Fruit fly (Drosophila melanogaster): ENCODE measurements around the gene CycH.

The CycH gene

DNA sequence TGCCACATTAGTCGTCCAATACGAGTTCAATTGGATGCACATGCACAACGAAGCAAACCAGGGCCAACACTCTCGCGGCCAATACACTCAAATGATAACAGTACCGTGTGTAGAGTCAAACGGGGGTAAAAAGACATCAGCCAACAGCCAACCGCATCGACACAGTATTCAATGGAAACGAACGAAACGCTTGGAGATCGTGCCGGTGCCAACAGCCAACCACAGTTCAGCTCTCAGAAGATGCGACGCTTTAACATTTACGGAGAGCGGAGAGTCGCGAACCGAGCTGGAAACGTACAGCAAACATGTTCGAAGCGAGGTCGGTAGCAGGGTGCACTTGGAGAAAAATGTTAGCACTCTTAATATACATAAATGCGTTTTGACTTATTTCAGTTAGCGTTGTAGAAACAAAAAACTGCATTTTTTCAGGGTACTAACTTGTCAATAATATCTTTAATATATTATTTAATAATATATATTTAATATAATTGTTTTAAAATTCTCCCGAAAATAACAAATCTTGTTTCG lies 13.7 kb upstream of the CycH start (continued):
- TF ChIP-seq Scr (GFP tag; IDR thresholded peaks at IDR 0.05; ENCODE audit: partially characterized antibody) = no peak
- no peak for TF ChIP-seq fd3F (GFP tag; optimal IDR thresholded peaks at IDR 0.05)
- peak; percentile 41 for TF ChIP-seq Ets65A (GFP tag)
- TF ChIP-seq inv (GFP tag; IDR thresholded peaks at IDR 0.05; ENCODE audit: partially characterized antibody) = no peak
- no peak for TF ChIP-seq Blimp-1 (GFP tag; optimal IDR thresholded peaks at IDR 0.05)

dm6 chr3L:21808568-21808967 lies 13.2 kb upstream of the CycH start, which contains the start of gene eg:
Gene eg (plus strand): TSS chr3L:21808703.
- TF ChIP-seq esg (GFP tag; conservative IDR thresholded peaks at IDR 0.05) (0 out of 2 replicates have a peak, but pooled peaks have one; percentile 1), amos (GFP tag; IDR thresholded peaks at IDR 0.05; ENCODE audit: partially characterized antibody) (peak; percentile 26; the same call in 1 of the 2 replicates), Jarid2 (GFP tag; optimal IDR thresholded peaks at IDR 0.05) (peak; percentile 83), CG18262 (tag; optimal IDR thresholded peaks at IDR 0.05) (no peak), zf30C (GFP tag; optimal IDR thresholded peaks at IDR 0.05) (peak; percentile 47), grn (GFP tag; optimal IDR thresholded peaks at IDR 0.05) (no peak), CG10321 (GFP tag; IDR thresholded peaks at IDR 0.05) (no peak), CG12942 (GFP tag; optimal IDR thresholded peaks at IDR 0.05) (no peak), Opbp (GFP tag; IDR thresholded peaks at IDR 0.05; ENCODE audit: partially characterized antibody) (peak; percentile 62; the same call in 2 of the 3 replicates), pan (optimal IDR thresholded peaks at IDR 0.05) (no peak), pan (GFP tag; optimal IDR thresholded peaks at IDR 0.05 in 1 of 2, IDR thresholded peaks at IDR 0.05 in 1 of 2) (no peak), jing (GFP tag; optimal IDR thresholded peaks at IDR 0.05) (peak; percentile 14), CG15479 (GFP tag; optimal IDR thresholded peaks at IDR 0.05) (peak; percentile 70), E2f1 (GFP tag; IDR thresholded peaks at IDR 0.05) (0 out of 2 replicates have a peak, but pooled peaks have one; percentile 3), BEAF-32 (GFP tag; optimal IDR thresholded peaks at IDR 0.05) (no peak), twi (tag; optimal IDR thresholded peaks at IDR 0.05) (no peak), ewg (GFP tag; optimal IDR thresholded peaks at IDR 0.05) (peak; percentile 10), Sry-δ (GFP tag; optimal IDR thresholded peaks at IDR 0.05) (no peak), odd (GFP tag; optimal IDR thresholded peaks at IDR 0.05) (peak; percentile 29), Mad (GFP tag; optimal IDR thresholded peaks at IDR 0.05) (no peak), phol (tag; optimal IDR thresholded peaks at IDR 0.05) (no peak), nom (GFP tag; optimal IDR thresholded peaks at IDR 0.05) (peak; percentile 53), CG6175 (GFP tag; IDR thresholded peaks at IDR 0.05) (peak; percentile 74; the same call in 2 of the 3 replicates), HLHmδ (GFP tag; optimal IDR thresholded peaks at IDR 0.05) (peak; percentile 89), zfh1 (GFP tag; IDR thresholded peaks at IDR 0.05) (0 out of 3 replicates have a peak, but pooled peaks have one; percentile 0), CG11723 (GFP tag; optimal IDR thresholded peaks at IDR 0.05) (peak; percentile 9), chif (GFP tag; optimal IDR thresholded peaks at IDR 0.05) (peak in 1 of 2 experiments; percentile 0), hkb (optimal IDR thresholded peaks at IDR 0.05) (no peak), hkb (GFP tag; IDR thresholded peaks at IDR 0.05) (no peak), D (optimal IDR thresholded peaks at IDR 0.05) (peak; percentile 72), D (GFP tag; optimal IDR thresholded peaks at IDR 0.05) (no peak), kni (GFP tag; optimal IDR thresholded peaks at IDR 0.05) (peak; percentile 15), Meics (GFP tag; optimal IDR thresholded peaks at IDR 0.05) (peak; percentile 36), CG2199 (GFP tag; IDR thresholded peaks at IDR 0.05) (0 out of 3 replicates have a peak, but pooled peaks have one; percentile 26), en (GFP tag; optimal IDR thresholded peaks at IDR 0.05) (no peak), HLH54F (GFP tag; optimal IDR thresholded peaks at IDR 0.05) (no peak), HLH3B (GFP tag; IDR thresholded peaks at IDR 0.05) (0 out of 2 replicates have a peak, but pooled peaks have one; percentile 1), CG7786 (GFP tag; optimal IDR thresholded peaks at IDR 0.05) (no peak), CG15696 (tag; optimal IDR thresholded peaks at IDR 0.05) (peak; percentile 20)

All from whole organism, embryonic.